Worm (Caenorhabditis elegans) whole organism, L1 larva: ENCODE results near the gene ubc-24.
A peak's percentile ranks its signal among the peaks of the same experiment; 100 is the strongest.

Experiments
- C04F5.9 ChIP-seq: sonication (generic microtip); optimal IDR thresholded peaks from 2 replicates; lab custom pipeline; 2016; ENCODE audit warnings: missing genetic modification characterization, missing compliant biosample characterization
- C16A3.4 ChIP-seq: fragments of 150-350 bp; optimal IDR thresholded peaks from 2 replicates; lab custom pipeline; 2014; ENCODE audit warnings: missing biosample characterization, missing genetic modification characterization
- F16B12.6 ChIP-seq: fragments of 150-350 bp; optimal IDR thresholded peaks from 2 replicates; lab custom pipeline; 2014; ENCODE audit warnings: missing biosample characterization, missing genetic modification characterization
- Y116A8C.19 ChIP-seq: sonication (generic microtip); optimal IDR thresholded peaks from 2 replicates; lab custom pipeline; 2016; ENCODE audit warnings: missing compliant biosample characterization, missing genetic modification characterization, borderline replicate concordance
- aly-2 ChIP-seq: fragments of 150-350 bp; optimal IDR thresholded peaks from 2 replicates; lab custom pipeline; 2014; ENCODE audit warnings: missing biosample characterization, missing genetic modification characterization
- ama-1 ChIP-seq: fragments of 150-350 bp; optimal IDR thresholded peaks from 2 replicates; lab custom pipeline; 2014
- blmp-1 ChIP-seq: fragments of 150-350 bp; optimal IDR thresholded peaks from 2 replicates; lab custom pipeline; 2014; ENCODE audit warnings: missing biosample characterization, missing genetic modification characterization
- ceh-88 ChIP-seq: fragments of 200-800 bp; sonication (Bioruptor generic); IDR thresholded peaks from 2 replicates; pipeline ENCODE4 v1.3.6; 2022; ENCODE audit warnings: missing genetic modification characterization, missing compliant biosample characterization
- efl-1 ChIP-seq, 4 experiments: fragments of 150-350 bp; optimal IDR thresholded peaks in 3 of 4; peaks in 1 of 4; 1 replicate in 1 of 4; 2 replicates in 3 of 4; lab custom pipeline; 2014; ENCODE audit warnings: missing biosample characterization in 2 of 4, missing genetic modification characterization in 2 of 4, missing genetic modification reagents in 2 of 4
- elt-3 ChIP-seq, 6 experiments: fragments of 150-350 bp in 1 of 6; sonication (generic microtip); optimal IDR thresholded peaks; 2 replicates each; lab custom pipeline; 2017 to 2018; ENCODE audit warnings: missing biosample characterization in 6 of 6, missing genetic modification characterization in 6 of 6, inconsistent platforms in 1 of 6
- fkh-10 ChIP-seq: sonication (generic microtip); optimal IDR thresholded peaks from 2 replicates; lab custom pipeline; 2017; ENCODE audit warnings: missing biosample characterization, missing genetic modification reagents, missing genetic modification characterization
- fkh-4 ChIP-seq: sonication (generic microtip); optimal IDR thresholded peaks from 2 replicates; lab custom pipeline; 2016; ENCODE audit warnings: missing compliant biosample characterization, missing genetic modification characterization, borderline replicate concordance
- fkh-8 ChIP-seq: sonication (generic microtip); optimal IDR thresholded peaks from 2 replicates; lab custom pipeline; 2016; ENCODE audit warnings: mild to moderate bottlenecking, missing genetic modification characterization, missing compliant biosample characterization
- irx-1 ChIP-seq: sonication (generic microtip); optimal IDR thresholded peaks from 2 replicates; lab custom pipeline; 2016; ENCODE audit warnings: missing genetic modification characterization, missing compliant biosample characterization
- jun-1 ChIP-seq: fragments of 150-350 bp; optimal IDR thresholded peaks from 2 replicates; lab custom pipeline; 2014; ENCODE audit warnings: missing biosample characterization, missing genetic modification reagents, missing genetic modification characterization
- lin-13 ChIP-seq: fragments of 150-350 bp; optimal IDR thresholded peaks from 2 replicates; lab custom pipeline; 2014; ENCODE audit warnings: missing biosample characterization, missing genetic modification reagents, missing genetic modification characterization
- lin-14 ChIP-seq: fragments of 200-800 bp; sonication (Bioruptor generic); optimal IDR thresholded peaks from 2 replicates; lab custom pipeline; 2018; ENCODE audit warnings: mild to moderate bottlenecking, missing genetic modification characterization, moderate library complexity, missing compliant biosample characterization
- lin-15B ChIP-seq: fragments of 150-350 bp; sonication (generic microtip); optimal IDR thresholded peaks from 3 replicates; lab custom pipeline; 2014; ENCODE audit warnings: missing biosample characterization, missing genetic modification characterization
- lin-35 ChIP-seq, 2 experiments: fragments of 150-350 bp; optimal IDR thresholded peaks; 2 replicates each; lab custom pipeline; 2014; ENCODE audit warnings: missing biosample characterization in 2 of 2, missing genetic modification characterization in 2 of 2, missing genetic modification reagents in 2 of 2
- lin-39 ChIP-seq: fragments of 150-350 bp; optimal IDR thresholded peaks from 2 replicates; lab custom pipeline; 2014; ENCODE audit warnings: missing biosample characterization, missing genetic modification reagents, missing genetic modification characterization
- lir-3 ChIP-seq: sonication (generic microtip); optimal IDR thresholded peaks from 2 replicates; lab custom pipeline; 2016; ENCODE audit warnings: mild to moderate bottlenecking, missing genetic modification characterization, moderate library complexity, missing compliant biosample characterization; ENCODE audit not compliant: poor library complexity
- mep-1 ChIP-seq: fragments of 150-350 bp; optimal IDR thresholded peaks from 2 replicates; lab custom pipeline; 2014; ENCODE audit warnings: missing biosample characterization, missing genetic modification characterization
- nhr-19 ChIP-seq: fragments of 200-800 bp; sonication (Bioruptor generic); conservative IDR thresholded peaks from 2 replicates; pipeline ENCODE4 v1.3.6; 2022; ENCODE audit warnings: missing genetic modification characterization, missing compliant biosample characterization
- nhr-20 ChIP-seq: sonication (generic microtip); optimal IDR thresholded peaks from 2 replicates; lab custom pipeline; 2016; ENCODE audit warnings: mild to moderate bottlenecking, missing genetic modification characterization, missing compliant biosample characterization
- nhr-28 ChIP-seq: fragments of 150-350 bp; optimal IDR thresholded peaks from 2 replicates; lab custom pipeline; 2014; ENCODE audit warnings: missing biosample characterization, missing genetic modification characterization
- nhr-47 ChIP-seq: sonication (generic microtip); optimal IDR thresholded peaks from 2 replicates; lab custom pipeline; 2016; ENCODE audit warnings: mild to moderate bottlenecking, missing genetic modification characterization, moderate library complexity, missing compliant biosample characterization
- nhr-71 ChIP-seq: sonication (generic microtip); optimal IDR thresholded peaks from 2 replicates; lab custom pipeline; 2016; ENCODE audit warnings: mild to moderate bottlenecking, missing genetic modification characterization, moderate library complexity, missing compliant biosample characterization
- nhr-84 ChIP-seq: sonication (generic microtip); optimal IDR thresholded peaks from 2 replicates; lab custom pipeline; 2017; ENCODE audit warnings: missing biosample characterization, missing genetic modification characterization
- nhr-85 ChIP-seq: sonication (generic microtip); peaks from one replicate; lab custom pipeline; 2016; ENCODE audit warnings: missing genetic modification characterization, inconsistent platforms, missing compliant biosample characterization
- nhr-90 ChIP-seq: sonication (generic microtip); optimal IDR thresholded peaks from 2 replicates; lab custom pipeline; 2016; ENCODE audit warnings: mild to moderate bottlenecking, missing genetic modification characterization, missing compliant biosample characterization; ENCODE audit not compliant: poor library complexity
- pax-3 ChIP-seq: fragments of 200-800 bp; sonication (Bioruptor generic); optimal IDR thresholded peaks from 2 replicates; lab custom pipeline; 2018; ENCODE audit warnings: mild to moderate bottlenecking, missing genetic modification characterization, moderate library complexity, missing compliant biosample characterization
- skn-1 ChIP-seq: fragments of 150-350 bp; optimal IDR thresholded peaks from 2 replicates; lab custom pipeline; 2014; ENCODE audit warnings: missing biosample characterization, missing genetic modification characterization
- sox-4 ChIP-seq: sonication (generic microtip); optimal IDR thresholded peaks from 2 replicates; lab custom pipeline; 2016; ENCODE audit warnings: missing genetic modification characterization, missing compliant biosample characterization
- tlp-1 ChIP-seq: fragments of 150-350 bp; optimal IDR thresholded peaks from 2 replicates; lab custom pipeline; 2014; ENCODE audit warnings: missing biosample characterization, missing genetic modification characterization
- unc-30 ChIP-seq: sonication (generic microtip); optimal IDR thresholded peaks from 2 replicates; lab custom pipeline; 2017; ENCODE audit warnings: missing biosample characterization, missing genetic modification characterization
- unc-62 ChIP-seq: fragments of 150-350 bp; optimal IDR thresholded peaks from 2 replicates; lab custom pipeline; 2014; ENCODE audit warnings: missing biosample characterization, missing genetic modification reagents, missing genetic modification characterization
- xbp-1 ChIP-seq: sonication (generic microtip); optimal IDR thresholded peaks from 2 replicates; lab custom pipeline; 2016; ENCODE audit warnings: missing genetic modification characterization, missing compliant biosample characterization
- zip-4 ChIP-seq: fragments of 200-800 bp; sonication (Bioruptor generic); optimal IDR thresholded peaks from 2 replicates; lab custom pipeline; 2018; ENCODE audit warnings: mild to moderate bottlenecking, missing genetic modification characterization, moderate library complexity, missing compliant biosample characterization

Gene ubc-24

DNA sequence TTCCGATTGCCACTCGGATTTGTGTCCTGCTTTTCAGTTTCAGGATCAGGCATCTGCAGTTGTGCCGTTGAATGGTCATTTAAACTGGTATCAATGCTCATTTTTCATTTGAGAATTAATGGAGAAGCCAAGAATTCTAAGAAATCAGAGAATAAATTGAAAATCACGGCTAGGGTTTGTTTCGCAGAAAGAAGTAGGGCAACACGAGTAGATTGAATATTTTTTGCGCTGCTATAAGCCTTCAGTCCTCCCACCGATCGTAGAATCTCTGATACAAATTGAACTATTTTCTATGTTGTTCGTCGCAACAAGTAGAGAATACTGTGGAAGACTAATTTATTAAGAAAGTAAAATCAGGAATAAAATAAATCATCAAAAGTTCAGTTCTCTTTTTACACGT, 31.6 kb downstream of the ubc-24 start, which contains the start of gene acp-3:
acp-3 (minus strand) TSS at position 101 of the 400 bp plus-strand sequence.
- TF ChIP-seq efl-1 (optimal IDR thresholded peaks at IDR 0.05; lab: Kevin White, UChicago) (no peak), efl-1 (GFP tag; optimal IDR thresholded peaks at IDR 0.05 in 1 of 2; lab: Kevin White, UChicago) (peak in 1 of 2 experiments; percentile 45), nhr-47 (tag; lab: Kevin White, UChicago) (no peak), skn-1 (tag; lab: Kevin White, UChicago) (no peak), sox-4 (tag; lab: Kevin White, UChicago) (no peak)

DNA sequence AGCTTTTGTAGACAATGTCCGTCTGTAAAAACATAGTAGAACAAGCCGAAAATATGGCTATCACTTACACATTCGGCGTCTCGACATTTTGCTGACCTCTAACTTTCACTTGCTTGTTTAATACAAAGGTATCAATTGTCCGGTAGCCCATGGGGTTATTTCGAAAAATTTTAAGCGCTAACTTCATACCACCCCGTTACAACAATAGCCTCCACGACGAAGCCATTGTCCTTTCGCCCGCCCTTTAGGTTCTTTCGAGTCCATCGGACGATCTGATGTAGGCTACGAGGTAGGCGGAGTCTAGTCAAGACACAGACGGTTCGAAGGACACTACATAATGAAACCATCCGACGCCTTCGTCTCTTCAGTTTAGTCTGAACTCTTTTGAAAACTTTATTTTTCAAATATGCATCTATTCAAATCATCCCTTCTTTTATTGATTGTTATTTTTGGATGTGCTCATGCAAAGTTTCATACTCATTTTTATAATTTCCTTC, 33.4 kb downstream of the ubc-24 start, which contains the start of gene lips-10:
lips-10 (plus strand) TSS at position 378 of the 497 bp plus-strand sequence.
- TF ChIP-seq nhr-85: peak; percentile 71
- TF ChIP-seq nhr-47 (tag; lab: Kevin White, UChicago): no peak
- no peak for TF ChIP-seq nhr-28
- no peak for TF ChIP-seq lin-35 (GFP tag; optimal IDR thresholded peaks at IDR 0.05; lab: Kevin White, UChicago)
- no peak for TF ChIP-seq aly-2 (tag; lab: Kevin White, UChicago)
- no peak for TF ChIP-seq zip-4
- TF ChIP-seq blmp-1 (tag; lab: Kevin White, UChicago): peak; percentile 49
- no peak for TF ChIP-seq efl-1 (optimal IDR thresholded peaks at IDR 0.05; lab: Kevin White, UChicago)
- TF ChIP-seq efl-1 (GFP tag; optimal IDR thresholded peaks at IDR 0.05 in 1 of 2; lab: Kevin White, UChicago): no peak
- no peak for TF ChIP-seq F16B12.6
- TF ChIP-seq irx-1 (tag; lab: Kevin White, UChicago): no peak
- TF ChIP-seq mep-1 (tag; lab: Kevin White, UChicago): no peak
- TF ChIP-seq lir-3: no peak
- no peak for TF ChIP-seq nhr-90 (tag; lab: Kevin White, UChicago)
- TF ChIP-seq elt-3 (tag; optimal IDR thresholded peaks at IDR 0.05; lab: Kevin White, UChicago): peak in 1 of 6 experiments; percentile 22
- no peak for TF ChIP-seq ceh-88 (GFP tag; lab: Robert Waterston, UW)
- no peak for TF ChIP-seq jun-1 (tag; lab: Kevin White, UChicago)
- no peak for TF ChIP-seq unc-62 (GFP tag; lab: Kevin White, UChicago)

DNA sequence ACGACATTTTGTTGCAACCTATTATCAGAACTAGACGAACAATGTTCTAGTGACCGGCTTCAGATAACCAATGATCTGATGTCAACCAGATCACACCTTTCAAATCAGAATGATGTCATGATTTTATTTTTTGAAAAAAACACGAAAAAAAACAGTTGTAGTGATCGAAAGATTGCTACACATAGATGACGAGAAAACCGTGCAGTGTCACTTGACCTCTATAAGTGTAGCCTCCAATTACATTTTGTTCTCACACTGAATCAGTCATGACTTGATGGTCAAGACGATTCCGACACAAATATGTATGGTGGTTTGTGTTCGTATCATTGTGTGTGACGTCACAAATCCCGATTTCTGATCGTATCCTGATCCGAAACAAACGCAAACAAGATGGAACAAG, 34.7 kb downstream of the ubc-24 start:
- TF ChIP-seq lin-39 (tag; lab: Kevin White, UChicago) (no peak), lin-35 (GFP tag; optimal IDR thresholded peaks at IDR 0.05; lab: Kevin White, UChicago) (peak in 1 of 2 experiments; percentile 5), nhr-20 (tag; lab: Kevin White, UChicago) (peak; percentile 55), pax-3 (no peak), nhr-19 (GFP tag; lab: Robert Waterston, UW) (no peak), lin-15B (no peak), ceh-88 (GFP tag; lab: Robert Waterston, UW) (no peak), sox-4 (tag; lab: Kevin White, UChicago) (no peak), C16A3.4 (tag; lab: Kevin White, UChicago) (no peak), lin-13 (GFP tag; lab: Kevin White, UChicago) (no peak), nhr-71 (tag; lab: Kevin White, UChicago) (peak; percentile 20), xbp-1 (no peak), Y116A8C.19 (tag; lab: Kevin White, UChicago) (no peak), fkh-4 (tag; lab: Kevin White, UChicago) (no peak), blmp-1 (tag; lab: Kevin White, UChicago) (peak; percentile 17), C04F5.9 (no peak), fkh-10 (GFP tag; lab: Kevin White, UChicago) (no peak), tlp-1 (tag; lab: Kevin White, UChicago) (no peak), lir-3 (no peak), nhr-85 (peak; percentile 88), nhr-84 (no peak), lin-14 (GFP tag; lab: Kevin White, UChicago) (peak; percentile 8), fkh-8 (tag; lab: Kevin White, UChicago) (no peak), skn-1 (tag; lab: Kevin White, UChicago) (no peak), ama-1 (peak; percentile 2), unc-30 (tag; lab: Kevin White, UChicago) (no peak)
